Worm (Caenorhabditis elegans) whole organism, L3 larva: Measurements from ENCODE around the gene C07G1.15.
"Not testable (repeated sequence)": the region's sequence is repeated elsewhere in the genome, so short reads cannot be mapped to it uniquely, and the experiment has no call there.

ENCODE experiments used
- ama-1 ChIP-seq: fragments of 150-350 bp; optimal IDR thresholded peaks from 2 replicates; lab custom pipeline; 2018
- ceh-28 ChIP-seq: fragments of 150-350 bp; optimal IDR thresholded peaks from 2 replicates; lab custom pipeline; 2014; ENCODE audit warnings: missing biosample characterization, missing genetic modification reagents, missing genetic modification characterization
- lin-39 ChIP-seq: fragments of 150-350 bp; optimal IDR thresholded peaks from 2 replicates; lab custom pipeline; 2018; ENCODE audit warnings: missing biosample characterization, missing genetic modification reagents, missing genetic modification characterization
- nhr-12 ChIP-seq: fragments of 150-350 bp; optimal IDR thresholded peaks from 2 replicates; lab custom pipeline; 2014; ENCODE audit warnings: missing biosample characterization, missing genetic modification characterization
- nhr-23 ChIP-seq: fragments of 150-350 bp; optimal IDR thresholded peaks from 2 replicates; lab custom pipeline; 2014; ENCODE audit warnings: missing biosample characterization, missing genetic modification reagents, missing genetic modification characterization
- nhr-77 ChIP-seq: fragments of 150-350 bp; optimal IDR thresholded peaks from 2 replicates; lab custom pipeline; 2014; ENCODE audit warnings: missing biosample characterization, missing genetic modification characterization
- pqm-1 ChIP-seq: fragments of 150-350 bp; optimal IDR thresholded peaks from 2 replicates; lab custom pipeline; 2017; ENCODE audit warnings: missing biosample characterization, missing genetic modification characterization, inconsistent platforms
- snpc-4 ChIP-seq: fragments of 150-350 bp; optimal IDR thresholded peaks from 2 replicates; lab custom pipeline; 2014; ENCODE audit warnings: missing biosample characterization, missing genetic modification characterization
- tbx-2 ChIP-seq: sonication (generic microtip); optimal IDR thresholded peaks from 2 replicates; lab custom pipeline; 2016; ENCODE audit warnings: mild to moderate bottlenecking, missing genetic modification characterization, missing compliant biosample characterization
- unc-39 ChIP-seq: sonication (generic microtip); optimal IDR thresholded peaks from 4 replicates; lab custom pipeline; 2017; ENCODE audit warnings: missing biosample characterization, missing genetic modification characterization
- unc-62 ChIP-seq: fragments of 150-350 bp; sonication (generic microtip); optimal IDR thresholded peaks from 4 replicates; lab custom pipeline; 2014; ENCODE audit warnings: missing biosample characterization, missing genetic modification reagents, missing genetic modification characterization

DNA sequence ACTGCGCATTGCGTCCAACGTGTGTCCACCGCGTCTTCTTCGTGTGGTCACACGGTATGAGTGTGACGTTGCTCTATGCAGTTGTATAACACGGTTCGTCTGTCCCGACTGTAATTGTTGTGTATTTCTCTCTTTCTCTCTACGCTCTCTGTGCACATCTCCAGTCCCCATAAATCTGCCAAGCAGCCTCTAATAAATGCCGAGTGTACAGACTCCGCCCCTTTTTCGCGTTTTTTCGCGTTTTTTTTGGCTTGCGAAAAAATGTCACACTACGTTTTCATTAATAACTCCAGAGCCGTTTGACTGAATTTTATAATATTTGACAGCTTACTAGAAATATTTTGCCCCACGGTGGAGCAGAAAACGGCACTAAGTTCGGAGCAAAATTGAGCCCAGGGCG lies 47.4 kb upstream of the C07G1.15 start, which contains the start of gene erp-44.3:
- not testable (repeated sequence) for TF ChIP-seq tbx-2; ama-1 (lab: Kevin White, UChicago); unc-62 (GFP tag; lab: Kevin White, UChicago); lin-39 (tag; lab: Kevin White, UChicago); unc-39; nhr-12; ceh-28; snpc-4; pqm-1 (tag; lab: Kevin White, UChicago); nhr-23; nhr-77 (tag; lab: Kevin White, UChicago)
